Worm (Caenorhabditis elegans) whole organism, L4 larva: Measurements from ENCODE around the gene F40F9.3.

ENCODE experiments used
- F10B5.3 ChIP-seq: sonication (generic microtip); optimal IDR thresholded peaks from 2 replicates; lab custom pipeline; 2016; ENCODE audit warnings: mild to moderate bottlenecking, missing genetic modification characterization, missing compliant biosample characterization
- F49E8.2 ChIP-seq: sonication (generic microtip); optimal IDR thresholded peaks from 2 replicates; lab custom pipeline; 2016; ENCODE audit warnings: missing compliant biosample characterization, mild to moderate bottlenecking, missing genetic modification characterization, borderline replicate concordance
- Y75B8A.6 ChIP-seq: fragments of 200-800 bp; sonication (Bioruptor generic); IDR thresholded peaks from 2 replicates; pipeline ENCODE4 v1.3.6; 2022; ENCODE audit warnings: missing genetic modification reagents, missing genetic modification characterization, missing compliant biosample characterization
- aha-1 ChIP-seq: fragments of 150-350 bp; peaks from one replicate; lab custom pipeline; 2014; ENCODE audit warnings: missing biosample characterization, missing genetic modification characterization
- attf-4 ChIP-seq: sonication (generic microtip); optimal IDR thresholded peaks from 3 replicates; lab custom pipeline; 2017; ENCODE audit warnings: missing biosample characterization, missing genetic modification characterization
- ceh-20 ChIP-seq: fragments of 200-800 bp; sonication (Bioruptor generic); IDR thresholded peaks from 2 replicates; pipeline ENCODE4 v1.3.6; 2022; ENCODE audit warnings: missing genetic modification reagents, missing genetic modification characterization, missing compliant biosample characterization
- ceh-32 ChIP-seq: sonication (generic microtip); optimal IDR thresholded peaks from 2 replicates; lab custom pipeline; 2016; ENCODE audit warnings: mild to moderate bottlenecking, missing genetic modification characterization, missing compliant biosample characterization; ENCODE audit not compliant: poor library complexity
- ceh-44 ChIP-seq: fragments of 200-800 bp; sonication (Bioruptor generic); IDR thresholded peaks from 2 replicates; pipeline ENCODE4 v1.3.6; 2022; ENCODE audit warnings: missing genetic modification reagents, missing genetic modification characterization, missing compliant biosample characterization
- ceh-62 ChIP-seq: sonication (generic microtip); optimal IDR thresholded peaks from 2 replicates; lab custom pipeline; 2017; ENCODE audit warnings: missing biosample characterization, missing genetic modification characterization
- ces-1 ChIP-seq: fragments of 150-350 bp; sonication (generic microtip); optimal IDR thresholded peaks from 4 replicates; lab custom pipeline; 2014; ENCODE audit warnings: missing biosample characterization, missing genetic modification reagents, missing genetic modification characterization
- daf-16 ChIP-seq, 3 experiments: sonication (generic microtip); optimal IDR thresholded peaks; 2 replicates each; lab custom pipeline; 2016 to 2017; ENCODE audit warnings: missing genetic modification characterization in 3 of 3, missing genetic modification reagents in 3 of 3, mild to moderate bottlenecking in 2 of 3, missing compliant biosample characterization in 2 of 3, missing biosample characterization in 1 of 3, moderate library complexity in 1 of 3
- daf-19 ChIP-seq: fragments of 200-800 bp; sonication (Bioruptor generic); conservative IDR thresholded peaks from 2 replicates; pipeline ENCODE4 v1.3.6; 2022; ENCODE audit warnings: missing genetic modification characterization, missing compliant biosample characterization
- daf-8 ChIP-seq: fragments of 200-800 bp; sonication (Bioruptor generic); IDR thresholded peaks from 2 replicates; pipeline ENCODE4 v1.3.6; 2022; ENCODE audit warnings: missing genetic modification characterization, missing compliant biosample characterization
- dmd-6 ChIP-seq: fragments of 200-800 bp; sonication (Bioruptor generic); IDR thresholded peaks from 2 replicates; pipeline ENCODE4 v1.3.6; 2022; ENCODE audit warnings: missing genetic modification reagents, missing genetic modification characterization, missing compliant biosample characterization
- dve-1 ChIP-seq: sonication (generic microtip); optimal IDR thresholded peaks from 2 replicates; lab custom pipeline; 2017; ENCODE audit warnings: antibody characterized with exemption, mild to moderate bottlenecking, missing genetic modification characterization, missing compliant biosample characterization; ENCODE audit not compliant: insufficient read depth
- gei-8 ChIP-seq: fragments of 200-800 bp; sonication (Bioruptor generic); optimal IDR thresholded peaks from 2 replicates; lab custom pipeline; 2018; ENCODE audit warnings: mild to moderate bottlenecking, missing genetic modification characterization, missing compliant biosample characterization
- hlh-11 ChIP-seq: fragments of 200-800 bp; sonication (Bioruptor generic); optimal IDR thresholded peaks from 2 replicates; lab custom pipeline; 2018; ENCODE audit warnings: mild to moderate bottlenecking, missing genetic modification characterization, missing compliant biosample characterization
- hlh-30 ChIP-seq: sonication (generic microtip); optimal IDR thresholded peaks from 2 replicates; lab custom pipeline; 2017; ENCODE audit warnings: antibody characterized with exemption, mild to moderate bottlenecking, missing genetic modification characterization, missing compliant biosample characterization; ENCODE audit not compliant: insufficient read depth
- lim-7 ChIP-seq: fragments of 200-800 bp; sonication (Bioruptor generic); IDR thresholded peaks from 2 replicates; pipeline ENCODE4 v1.3.6; 2022; ENCODE audit warnings: missing genetic modification characterization, missing compliant biosample characterization
- lin-29 ChIP-seq: fragments of 200-800 bp; sonication (Bioruptor generic); IDR thresholded peaks from 2 replicates; pipeline ENCODE4 v1.3.6; 2022; ENCODE audit warnings: missing genetic modification reagents, missing genetic modification characterization, missing compliant biosample characterization
- lir-3 ChIP-seq: sonication (generic microtip); optimal IDR thresholded peaks from 2 replicates; lab custom pipeline; 2016; ENCODE audit warnings: mild to moderate bottlenecking, missing genetic modification characterization, missing compliant biosample characterization
- mdl-1 ChIP-seq, 2 experiments: fragments of 150-350 bp in 1 of 2; sonication (generic microtip) in 1 of 2; optimal IDR thresholded peaks; 2 replicates each; lab custom pipeline; 2014 to 2017; ENCODE audit warnings: missing biosample characterization in 2 of 2, missing genetic modification characterization in 2 of 2
- mep-1 ChIP-seq: fragments of 150-350 bp; sonication (generic microtip); optimal IDR thresholded peaks from 3 replicates; lab custom pipeline; 2014; ENCODE audit warnings: missing biosample characterization, missing genetic modification characterization
- nhr-237 ChIP-seq: sonication (generic microtip); optimal IDR thresholded peaks from 2 replicates; lab custom pipeline; 2017; ENCODE audit warnings: missing biosample characterization, missing genetic modification characterization
- nhr-25 ChIP-seq: sonication (generic microtip); optimal IDR thresholded peaks from 2 replicates; lab custom pipeline; 2017; ENCODE audit warnings: missing genetic modification characterization, mild to moderate bottlenecking, missing compliant biosample characterization, antibody characterized with exemption, moderate library complexity, borderline replicate concordance; ENCODE audit not compliant: insufficient read depth
- nhr-28 ChIP-seq: fragments of 150-350 bp; optimal IDR thresholded peaks from 2 replicates; lab custom pipeline; 2014; ENCODE audit warnings: missing biosample characterization, missing genetic modification characterization
- php-3 ChIP-seq: fragments of 200-800 bp; sonication (Bioruptor generic); IDR thresholded peaks from 2 replicates; pipeline ENCODE4 v1.3.6; 2022; ENCODE audit warnings: missing genetic modification reagents, missing genetic modification characterization, missing compliant biosample characterization
- pqm-1 ChIP-seq: sonication (generic microtip); optimal IDR thresholded peaks from 2 replicates; lab custom pipeline; 2017; ENCODE audit warnings: missing biosample characterization, missing genetic modification characterization
- rbr-2 ChIP-seq: sonication (generic microtip); optimal IDR thresholded peaks from 2 replicates; lab custom pipeline; 2016; ENCODE audit warnings: missing genotype, missing genetic modification characterization, missing compliant biosample characterization
- skn-1 ChIP-seq: fragments of 150-350 bp; optimal IDR thresholded peaks from 2 replicates; lab custom pipeline; 2014; ENCODE audit warnings: missing biosample characterization, missing genetic modification characterization
- snpc-1.2 ChIP-seq: fragments of 200-800 bp; sonication (Bioruptor generic); IDR thresholded peaks from 2 replicates; pipeline ENCODE4 v1.3.6; 2022; ENCODE audit warnings: missing genetic modification reagents, missing genetic modification characterization, missing compliant biosample characterization
- tra-1 ChIP-seq: fragments of 200-800 bp; sonication (Bioruptor generic); IDR thresholded peaks from 2 replicates; pipeline ENCODE4 v1.3.6; 2022; ENCODE audit warnings: missing genetic modification reagents, missing genetic modification characterization, missing compliant biosample characterization
- unc-62 ChIP-seq, 3 experiments: fragments of 150-350 bp in 1 of 3; sonication (generic microtip); optimal IDR thresholded peaks in 2 of 3; peaks in 1 of 3; 1 replicate in 1 of 3; 2 replicates in 2 of 3; lab custom pipeline; 2014 to 2017; ENCODE audit warnings: missing biosample characterization in 3 of 3, missing genetic modification characterization in 3 of 3, missing genetic modification reagents in 3 of 3, missing genotype in 1 of 3
- zfp-2 ChIP-seq: sonication (generic microtip); optimal IDR thresholded peaks from 2 replicates; lab custom pipeline; 2016; ENCODE audit warnings: mild to moderate bottlenecking, missing genetic modification characterization, missing compliant biosample characterization
- ztf-11 ChIP-seq: fragments of 150-350 bp; optimal IDR thresholded peaks from 2 replicates; lab custom pipeline; 2014; ENCODE audit warnings: missing biosample characterization, missing genetic modification characterization
- ztf-7 ChIP-seq: fragments of 150-350 bp; optimal IDR thresholded peaks from 2 replicates; lab custom pipeline; 2014; ENCODE audit warnings: missing biosample characterization, missing genetic modification characterization

F40F9.3 gene

DNA sequence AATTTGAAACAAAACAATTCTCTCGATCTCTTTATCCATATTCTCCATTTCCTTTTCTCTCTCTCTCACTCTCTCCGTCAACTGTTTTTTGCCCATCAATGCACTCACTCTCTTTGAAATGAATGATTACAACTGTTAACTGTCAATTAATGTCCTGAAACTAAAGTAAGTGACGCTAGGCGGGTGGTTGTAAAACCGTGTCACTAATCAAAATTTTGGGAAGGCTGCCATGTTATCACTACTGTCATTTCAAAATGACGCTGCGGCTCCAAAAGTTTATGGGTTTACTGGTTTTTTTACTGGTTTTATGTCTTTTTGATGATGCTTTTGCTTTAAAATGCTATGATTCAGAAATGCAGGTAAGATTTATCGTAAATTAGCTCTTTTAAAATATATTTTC, 35.8 kb upstream of the F40F9.3 start, which contains the start of gene ZK287.9:
TSS of gene ZK287.9 (plus strand) at position 192 of the 400 bp plus-strand sequence.
- TF ChIP-seq zfp-2 (tag; lab: Kevin White, UChicago): no peak
- no peak for TF ChIP-seq lir-3 (tag; lab: Kevin White, UChicago)
- TF ChIP-seq php-3 (GFP tag; lab: Robert Waterston, UW): peak; percentile 83
- peak; percentile 43 for TF ChIP-seq nhr-28
- TF ChIP-seq snpc-1.2: no peak
- no peak for TF ChIP-seq rbr-2
- peak; percentile 70 for TF ChIP-seq hlh-11 (tag; lab: Kevin White, UChicago)
- no peak for TF ChIP-seq lin-29 (GFP tag; lab: Robert Waterston, UW)
- TF ChIP-seq nhr-237 (tag; lab: Kevin White, UChicago): no peak
- peak; percentile 58; the same call in 1 of the 2 replicates for TF ChIP-seq tra-1 (GFP tag; lab: Robert Waterston, UW)
- peak; percentile 53 for TF ChIP-seq pqm-1 (tag; lab: Kevin White, UChicago)
- no peak for TF ChIP-seq attf-4 (tag; lab: Kevin White, UChicago)
- no peak for TF ChIP-seq ces-1
- TF ChIP-seq ztf-11 (tag; lab: Kevin White, UChicago): no peak
- TF ChIP-seq daf-16 (GFP tag; optimal IDR thresholded peaks at IDR 0.05; lab: Kevin White, UChicago): no peak
- TF ChIP-seq daf-16 (tag; optimal IDR thresholded peaks at IDR 0.05; lab: Kevin White, UChicago): no peak
- 0 out of 2 replicates have a peak, but pooled peaks have one; percentile 49 for TF ChIP-seq ceh-20 (GFP tag; lab: Robert Waterston, UW)
- TF ChIP-seq ceh-62 (tag; lab: Kevin White, UChicago): no peak
- no peak for TF ChIP-seq mep-1
- no peak for TF ChIP-seq F10B5.3 (tag; lab: Kevin White, UChicago)
- TF ChIP-seq lim-7 (GFP tag; lab: Robert Waterston, UW): no peak
- no peak for TF ChIP-seq ztf-7 (tag; lab: Kevin White, UChicago)
- peak; percentile 76 for TF ChIP-seq dmd-6 (GFP tag; lab: Robert Waterston, UW)
- TF ChIP-seq dve-1 (tag; lab: Kevin White, UChicago): no peak
- no peak for TF ChIP-seq ceh-32 (tag; lab: Kevin White, UChicago)
- no peak for TF ChIP-seq daf-8 (GFP tag; lab: Robert Waterston, UW)
- TF ChIP-seq ceh-44 (GFP tag; lab: Robert Waterston, UW): no peak
- TF ChIP-seq unc-62 (GFP tag; optimal IDR thresholded peaks at IDR 0.05 in 1 of 2; lab: Kevin White, UChicago): peak in 1 of 2 experiments; percentile 49
- no peak for TF ChIP-seq unc-62 (tag; optimal IDR thresholded peaks at IDR 0.05; lab: Kevin White, UChicago)
- no peak for TF ChIP-seq hlh-30 (tag; lab: Kevin White, UChicago)
- no peak for TF ChIP-seq gei-8 (GFP tag; lab: Kevin White, UChicago)
- no peak for TF ChIP-seq mdl-1 (tag; optimal IDR thresholded peaks at IDR 0.05; lab: Kevin White, UChicago)
- TF ChIP-seq, all 104 proteins: peak for 8

- TF ChIP-seq daf-19 (no peak), unc-62 (GFP tag; optimal IDR thresholded peaks at IDR 0.05 in 1 of 2; lab: Kevin White, UChicago) (peak in 1 of 2 experiments; percentile 91), unc-62 (tag; optimal IDR thresholded peaks at IDR 0.05; lab: Kevin White, UChicago) (no peak)
These were observed 34.7 kb upstream of the F40F9.3 start for ce11 chrV:9680260-9680659.

- no peak for TF ChIP-seq skn-1 (tag; lab: Kevin White, UChicago)
- no peak for TF ChIP-seq ztf-11 (tag; lab: Kevin White, UChicago)
- peak; percentile 56 for TF ChIP-seq aha-1 (tag; lab: Kevin White, UChicago)
- TF ChIP-seq, all 104 proteins: peak for 1
These were observed 29.4 kb upstream of the F40F9.3 start, which contains the start of gene ZK287.4 for ce11 chrV:9685559-9685958. Gene ZK287.4 (minus strand): TSS chrV:9685659.

ce11 chrV:9689364-9689763, 25.6 kb upstream of the F40F9.3 start:
- TF ChIP-seq F49E8.2 (peak; percentile 27), Y75B8A.6 (0 out of 2 replicates have a peak, but pooled peaks have one; percentile 15), nhr-25 (tag; lab: Kevin White, UChicago) (no peak)
